Worm (Caenorhabditis elegans) whole organism, L1 larva: ENCODE data around the gene C17F4.3.

Experiments used
- Y116A8C.19 ChIP-seq: sonication (generic microtip); optimal IDR thresholded peaks from 2 replicates; lab custom pipeline; 2016; ENCODE audit warnings: missing compliant biosample characterization, missing genetic modification characterization, borderline replicate concordance
- aly-2 ChIP-seq: fragments of 150-350 bp; optimal IDR thresholded peaks from 2 replicates; lab custom pipeline; 2014; ENCODE audit warnings: missing biosample characterization, missing genetic modification characterization
- ama-1 ChIP-seq: fragments of 150-350 bp; optimal IDR thresholded peaks from 2 replicates; lab custom pipeline; 2014
- blmp-1 ChIP-seq: fragments of 150-350 bp; optimal IDR thresholded peaks from 2 replicates; lab custom pipeline; 2014; ENCODE audit warnings: missing biosample characterization, missing genetic modification characterization
- egl-27 ChIP-seq, 2 experiments: fragments of 150-350 bp in 1 of 2; sonication (generic microtip); optimal IDR thresholded peaks; 3 replicates each; lab custom pipeline; 2017 to 2018; ENCODE audit warnings: missing biosample characterization in 2 of 2, missing genetic modification characterization in 2 of 2, missing genetic modification reagents in 2 of 2
- elt-2 ChIP-seq: sonication (generic microtip); optimal IDR thresholded peaks from 2 replicates; lab custom pipeline; 2016; ENCODE audit warnings: missing genetic modification characterization, mild to moderate bottlenecking, inconsistent platforms, missing compliant biosample characterization, missing genetic modification reagents
- fos-1 ChIP-seq: fragments of 150-350 bp; optimal IDR thresholded peaks from 2 replicates; lab custom pipeline; 2014; ENCODE audit warnings: missing biosample characterization, missing genetic modification characterization
- jun-1 ChIP-seq: fragments of 150-350 bp; optimal IDR thresholded peaks from 2 replicates; lab custom pipeline; 2014; ENCODE audit warnings: missing biosample characterization, missing genetic modification reagents, missing genetic modification characterization
- lin-15B ChIP-seq: fragments of 150-350 bp; sonication (generic microtip); optimal IDR thresholded peaks from 3 replicates; lab custom pipeline; 2014; ENCODE audit warnings: missing biosample characterization, missing genetic modification characterization
- mab-9 ChIP-seq: fragments of 200-800 bp; sonication (Bioruptor generic); IDR thresholded peaks from 2 replicates; pipeline ENCODE4 v1.3.6; 2022; ENCODE audit warnings: missing genetic modification reagents, missing genetic modification characterization, missing compliant biosample characterization
- mep-1 ChIP-seq: fragments of 150-350 bp; optimal IDR thresholded peaks from 2 replicates; lab custom pipeline; 2014; ENCODE audit warnings: missing biosample characterization, missing genetic modification characterization
- skn-1 ChIP-seq: fragments of 150-350 bp; optimal IDR thresholded peaks from 2 replicates; lab custom pipeline; 2014; ENCODE audit warnings: missing biosample characterization, missing genetic modification characterization
- snpc-4 ChIP-seq: fragments of 150-350 bp; optimal IDR thresholded peaks from 2 replicates; lab custom pipeline; 2014; ENCODE audit warnings: missing biosample characterization, missing genetic modification characterization
- ztf-11 ChIP-seq, 2 experiments: sonication (generic microtip); optimal IDR thresholded peaks; 2 replicates each; lab custom pipeline; 2016 to 2017; ENCODE audit warnings: missing genetic modification characterization in 2 of 2, missing biosample characterization in 1 of 2, missing compliant biosample characterization in 1 of 2

DNA sequence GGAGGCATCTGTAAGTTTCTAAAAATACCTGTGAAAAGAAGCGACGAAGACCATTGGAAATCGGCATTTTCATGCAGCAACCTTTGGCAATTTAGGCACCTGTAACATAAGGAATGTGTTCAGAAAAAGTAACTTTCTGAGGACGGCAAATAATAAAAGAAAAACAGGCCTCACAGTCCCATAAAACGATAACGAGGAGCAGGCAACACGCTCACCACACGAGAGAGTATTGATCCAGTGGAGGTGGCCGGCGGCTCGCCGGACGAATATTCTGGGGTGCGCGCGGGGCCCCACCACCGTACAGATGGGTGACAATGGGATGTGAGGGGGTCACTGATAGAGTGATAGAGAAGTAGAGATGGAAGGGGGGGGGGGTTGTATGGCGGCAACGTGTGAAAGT, 34.6 kb downstream of the C17F4.3 start, which contains the start of gene F02E11.3:
- TF ChIP-seq aly-2 (tag; lab: Kevin White, UChicago) (no peak), ztf-11 (tag; optimal IDR thresholded peaks at IDR 0.05; lab: Kevin White, UChicago) (no peak), lin-15B (tag; lab: Kevin White, UChicago) (no peak), mab-9 (GFP tag; lab: Robert Waterston, UW) (no peak), mep-1 (no peak), Y116A8C.19 (tag; lab: Kevin White, UChicago) (no peak), ama-1 (lab: Kevin White, UChicago) (no peak), elt-2 (tag; lab: Kevin White, UChicago) (no peak), snpc-4 (tag; lab: Kevin White, UChicago) (no peak), skn-1 (tag; lab: Kevin White, UChicago) (no peak), blmp-1 (tag; lab: Kevin White, UChicago) (no peak), fos-1 (no peak), egl-27 (tag; optimal IDR thresholded peaks at IDR 0.05; lab: Kevin White, UChicago) (no peak), jun-1 (tag; lab: Kevin White, UChicago) (no peak)
